Fruit fly (Drosophila melanogaster) whole organism, embryonic: Measurements from ENCODE around the gene HIP-R.

Experiments
- Atf-2 ChIP-seq: fragments of 200-800 bp; sonication (Bioruptor generic); optimal IDR thresholded peaks from 2 replicates; lab custom pipeline; 2016; ENCODE audit warnings: missing biosample characterization, missing genetic modification characterization
- Bdp1 ChIP-seq: fragments of 200-800 bp; sonication (Bioruptor generic); optimal IDR thresholded peaks from 3 replicates; lab custom pipeline; 2016; ENCODE audit warnings: missing biosample characterization, missing genetic modification characterization
- CG11247 ChIP-seq: fragments of 200-800 bp; sonication (Bioruptor generic); IDR thresholded peaks from 2 replicates; pipeline ENCODE4 v1.3.6; 2022; ENCODE audit warnings: missing biosample characterization, missing genetic modification characterization
- CG11398 ChIP-seq: fragments of 200-800 bp; sonication (Bioruptor generic); optimal IDR thresholded peaks from 2 replicates; lab custom pipeline; 2016; ENCODE audit warnings: missing biosample characterization, missing genetic modification characterization
- CG12744 ChIP-seq: fragments of 200-800 bp; sonication (Bioruptor generic); optimal IDR thresholded peaks from 2 replicates; lab custom pipeline; 2016; ENCODE audit warnings: missing biosample characterization, missing genetic modification characterization
- CG14441 ChIP-seq: fragments of 200-800 bp; sonication (Bioruptor generic); IDR thresholded peaks from 2 replicates; pipeline ENCODE4 v1.3.6; 2022; ENCODE audit warnings: missing biosample characterization, missing genetic modification characterization
- CG14667 ChIP-seq: fragments of 200-800 bp; sonication (Bioruptor generic); IDR thresholded peaks from 2 replicates; pipeline ENCODE4 v1.3.6; 2022; ENCODE audit warnings: missing biosample characterization, missing genetic modification characterization
- CG14965 ChIP-seq: fragments of 200-800 bp; sonication (Bioruptor generic); optimal IDR thresholded peaks from 2 replicates; lab custom pipeline; 2016; ENCODE audit warnings: missing biosample characterization, missing genetic modification characterization, borderline replicate concordance
- CG15479 ChIP-seq: fragments of 200-800 bp; sonication (Bioruptor generic); optimal IDR thresholded peaks from 3 replicates; lab custom pipeline; 2019; ENCODE audit warnings: missing biosample characterization, mild to moderate bottlenecking, missing genetic modification characterization, moderate library complexity
- CG1647 ChIP-seq: fragments of 200-800 bp; sonication (Bioruptor generic); optimal IDR thresholded peaks from 3 replicates; lab custom pipeline; 2016; ENCODE audit warnings: missing biosample characterization, missing genetic modification characterization
- CG18476 ChIP-seq: fragments of 200-800 bp; sonication (Bioruptor generic); optimal IDR thresholded peaks from 2 replicates; lab custom pipeline; 2016; ENCODE audit warnings: missing biosample characterization, mild to moderate bottlenecking, missing genetic modification characterization
- CG2678 ChIP-seq: fragments of 200-800 bp; sonication (Bioruptor generic); optimal IDR thresholded peaks from 3 replicates; lab custom pipeline; 2019; ENCODE audit warnings: missing biosample characterization, mild to moderate bottlenecking, missing genetic modification characterization, moderate library complexity
- CG31388 ChIP-seq: fragments of 200-800 bp; sonication (Bioruptor generic); optimal IDR thresholded peaks from 2 replicates; lab custom pipeline; 2016; ENCODE audit warnings: missing biosample characterization, missing genetic modification characterization
- CG3407 ChIP-seq: fragments of 200-800 bp; sonication (Bioruptor generic); optimal IDR thresholded peaks from 2 replicates; lab custom pipeline; 2018; ENCODE audit warnings: missing biosample characterization, mild to moderate bottlenecking, missing genetic modification characterization
- CG4424 ChIP-seq: fragments of 200-800 bp; sonication (Bioruptor generic); optimal IDR thresholded peaks from 3 replicates; lab custom pipeline; 2016; ENCODE audit warnings: missing biosample characterization, missing genetic modification characterization
- CG8281 ChIP-seq: fragments of 200-800 bp; sonication (Bioruptor generic); optimal IDR thresholded peaks from 2 replicates; lab custom pipeline; 2018; ENCODE audit warnings: missing biosample characterization, mild to moderate bottlenecking, missing genetic modification characterization, moderate library complexity
- CHES-1-like ChIP-seq: fragments of 200-800 bp; sonication (Bioruptor generic); optimal IDR thresholded peaks from 2 replicates; lab custom pipeline; 2016; ENCODE audit warnings: missing biosample characterization, missing genetic modification characterization
- CkIIα-i1 ChIP-seq: fragments of 200-800 bp; sonication (Bioruptor generic); IDR thresholded peaks from 2 replicates; pipeline ENCODE4 v1.3.6; 2022; ENCODE audit warnings: missing biosample characterization, missing genetic modification characterization
- CoRest ChIP-seq: fragments of 200-800 bp; sonication (Bioruptor generic); optimal IDR thresholded peaks from 3 replicates; lab custom pipeline; 2018; ENCODE audit warnings: missing biosample characterization, mild to moderate bottlenecking, missing genetic modification characterization, moderate library complexity
- Doc2 ChIP-seq: fragments of 200-800 bp; sonication (Bioruptor generic); IDR thresholded peaks from 2 replicates; pipeline ENCODE4 v1.3.6; 2022; ENCODE audit warnings: missing biosample characterization, missing genetic modification characterization
- E2f1 ChIP-seq: fragments of 200-800 bp; sonication (Bioruptor generic); IDR thresholded peaks from 2 replicates; pipeline ENCODE4 v1.3.6; 2022; ENCODE audit warnings: missing biosample characterization, missing genetic modification characterization
- Ets97D ChIP-seq: fragments of 200-800 bp; sonication (Bioruptor generic); optimal IDR thresholded peaks from 3 replicates; lab custom pipeline; 2016; ENCODE audit warnings: missing biosample characterization, missing genetic modification characterization
- Gug ChIP-seq: fragments of 200-800 bp; sonication (Bioruptor generic); IDR thresholded peaks from 4 replicates; pipeline ENCODE4 v1.3.6; 2022; ENCODE audit warnings: missing biosample characterization, missing genetic modification characterization
- H15 ChIP-seq: fragments of 200-800 bp; sonication (Bioruptor generic); IDR thresholded peaks from 3 replicates; pipeline ENCODE4 v1.3.6; 2022; ENCODE audit warnings: missing biosample characterization, missing genetic modification characterization
- HLH54F ChIP-seq: fragments of 200-800 bp; sonication (Bioruptor generic); optimal IDR thresholded peaks from 3 replicates; lab custom pipeline; 2016; ENCODE audit warnings: missing biosample characterization, missing genetic modification characterization
- HmgZ ChIP-seq: fragments of 200-800 bp; sonication (Bioruptor generic); optimal IDR thresholded peaks from 2 replicates; lab custom pipeline; 2018; ENCODE audit warnings: missing biosample characterization, mild to moderate bottlenecking, missing genetic modification characterization
- Lpt ChIP-seq: fragments of >200 bp; optimal IDR thresholded peaks from 2 replicates; lab custom pipeline; 2018; ENCODE audit warnings: missing biosample characterization, missing genetic modification characterization
- Oli ChIP-seq: fragments of 200-800 bp; sonication (Bioruptor generic); optimal IDR thresholded peaks from 2 replicates; lab custom pipeline; 2018; ENCODE audit warnings: missing biosample characterization, mild to moderate bottlenecking, missing genetic modification characterization, moderate library complexity
- Optix ChIP-seq: fragments of 200-800 bp; sonication (Bioruptor generic); IDR thresholded peaks from 3 replicates; pipeline ENCODE4 v1.3.6; 2022; ENCODE audit warnings: missing biosample characterization, missing genetic modification characterization
- Sox102F ChIP-seq: fragments of 200-800 bp; sonication (Bioruptor generic); optimal IDR thresholded peaks from 2 replicates; lab custom pipeline; 2018; ENCODE audit warnings: missing biosample characterization, mild to moderate bottlenecking, missing genetic modification characterization, moderate library complexity
- Stat92E ChIP-seq, 3 experiments: fragments of >200 bp in 2 of 3; fragments of 200-800 bp in 1 of 3; sonication (Bioruptor generic) in 1 of 3; optimal IDR thresholded peaks; 2 replicates each; lab custom pipeline; 2017 to 2019; ENCODE audit warnings: missing biosample characterization in 3 of 3, missing genetic modification characterization in 3 of 3, mild to moderate bottlenecking in 1 of 3, moderate library complexity in 1 of 3
- Tbp ChIP-seq: fragments of >200 bp; optimal IDR thresholded peaks from 2 replicates; lab custom pipeline; 2018; ENCODE audit warnings: missing biosample characterization, missing genetic modification characterization
- ab ChIP-seq: fragments of 200-800 bp; sonication (Bioruptor generic); optimal IDR thresholded peaks from 2 replicates; lab custom pipeline; 2016; ENCODE audit warnings: missing biosample characterization, missing genetic modification characterization
- ac ChIP-seq: fragments of 200-800 bp; sonication (Bioruptor generic); optimal IDR thresholded peaks from 3 replicates; lab custom pipeline; 2017; ENCODE audit warnings: missing biosample characterization, mild to moderate bottlenecking, missing genetic modification characterization
- disco-r ChIP-seq: fragments of 200-800 bp; sonication (Bioruptor generic); optimal IDR thresholded peaks from 2 replicates; lab custom pipeline; 2016; ENCODE audit warnings: missing biosample characterization, missing genetic modification characterization
- esg ChIP-seq: fragments of 200-800 bp; sonication (Bioruptor generic); conservative IDR thresholded peaks from 2 replicates; pipeline ENCODE4 v1.3.6; 2022; ENCODE audit warnings: missing biosample characterization, missing genetic modification characterization
- eve ChIP-seq, 2 experiments: fragments of >200 bp; optimal IDR thresholded peaks; 2 replicates each; lab custom pipeline; 2017; ENCODE audit warnings: missing biosample characterization in 2 of 2, missing genetic modification characterization in 2 of 2
- exex ChIP-seq: fragments of 200-800 bp; sonication (Bioruptor generic); optimal IDR thresholded peaks from 4 replicates; lab custom pipeline; 2018; ENCODE audit warnings: missing biosample characterization, mild to moderate bottlenecking, missing genetic modification characterization, moderate library complexity
- gem ChIP-seq: fragments of 200-800 bp; sonication (Bioruptor generic); optimal IDR thresholded peaks from 2 replicates; lab custom pipeline; 2019; ENCODE audit warnings: missing biosample characterization, mild to moderate bottlenecking, missing genetic modification characterization, moderate library complexity
- insv ChIP-seq, 2 experiments: fragments of 200-800 bp; sonication (Bioruptor generic); optimal IDR thresholded peaks; 3 replicates each; lab custom pipeline; 2016 to 2018; ENCODE audit warnings: missing biosample characterization in 2 of 2, missing genetic modification characterization in 2 of 2
- lab ChIP-seq: fragments of 200-800 bp; sonication (Bioruptor generic); optimal IDR thresholded peaks from 3 replicates; lab custom pipeline; 2017; ENCODE audit warnings: missing biosample characterization, missing genetic modification characterization, mild to moderate bottlenecking, moderate library complexity, missing genetic modification reagents
- repo ChIP-seq: fragments of 200-800 bp; sonication (Bioruptor generic); optimal IDR thresholded peaks from 2 replicates; lab custom pipeline; 2016; ENCODE audit warnings: missing biosample characterization, missing genetic modification characterization
- schlank ChIP-seq: fragments of 200-800 bp; sonication (Bioruptor generic); optimal IDR thresholded peaks from 2 replicates; lab custom pipeline; 2018; ENCODE audit warnings: missing biosample characterization, mild to moderate bottlenecking, missing genetic modification characterization
- sens-2 ChIP-seq: fragments of 200-800 bp; sonication (Bioruptor generic); IDR thresholded peaks from 2 replicates; pipeline ENCODE4 v1.3.6; 2022; ENCODE audit warnings: missing biosample characterization, missing genetic modification characterization
- sisA ChIP-seq: fragments of 200-800 bp; sonication (Bioruptor generic); IDR thresholded peaks from 2 replicates; pipeline ENCODE4 v1.3.6; 2022; ENCODE audit warnings: missing biosample characterization, missing genetic modification characterization
- sr ChIP-seq: fragments of 200-800 bp; sonication (Bioruptor generic); IDR thresholded peaks from 3 replicates; pipeline ENCODE4 v1.3.6; 2022; ENCODE audit warnings: missing biosample characterization, missing genetic modification characterization
- tna ChIP-seq: fragments of 200-800 bp; sonication (Bioruptor generic); IDR thresholded peaks from 2 replicates; pipeline ENCODE4 v1.3.6; 2022; ENCODE audit warnings: missing biosample characterization, missing genetic modification characterization; ENCODE audit not compliant: partially characterized antibody
- trh ChIP-seq: fragments of 200-800 bp; sonication (Bioruptor generic); optimal IDR thresholded peaks from 2 replicates; lab custom pipeline; 2016; ENCODE audit warnings: missing biosample characterization, missing genetic modification characterization
- vnd ChIP-seq: fragments of 200-800 bp; sonication (Bioruptor generic); IDR thresholded peaks from 3 replicates; pipeline ENCODE4 v1.3.6; 2022; ENCODE audit warnings: missing biosample characterization, missing genetic modification characterization; ENCODE audit not compliant: partially characterized antibody
- z ChIP-seq: fragments of 200-800 bp; sonication (Bioruptor generic); IDR thresholded peaks from 3 replicates; pipeline ENCODE4 v1.3.6; 2022; ENCODE audit warnings: missing biosample characterization, missing genetic modification characterization
- zen ChIP-seq: fragments of 200-800 bp; sonication (Bioruptor generic); optimal IDR thresholded peaks from 3 replicates; lab custom pipeline; 2018; ENCODE audit warnings: missing biosample characterization, mild to moderate bottlenecking, missing genetic modification characterization, moderate library complexity

HIP-R gene

DNA sequence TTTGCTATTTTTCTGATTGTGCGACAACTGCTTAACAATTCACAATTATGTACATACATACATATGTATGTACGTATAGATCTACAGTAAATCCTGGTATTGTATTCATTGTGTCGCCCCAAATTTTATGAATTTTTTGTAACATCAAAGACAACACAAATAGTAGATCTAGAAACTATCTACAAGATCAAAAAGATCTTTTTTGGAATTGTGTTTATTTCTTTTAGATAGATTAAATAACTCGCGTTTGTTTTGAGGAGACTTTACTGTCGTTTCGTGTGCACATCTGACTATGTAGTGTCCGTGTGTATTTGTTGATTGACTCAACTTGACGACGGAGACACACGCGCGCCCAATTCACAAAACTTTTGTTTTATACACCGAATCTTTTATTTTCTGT lies 15.5 kb upstream of the HIP-R start (continued):
- TF ChIP-seq CG31388 (GFP tag; lab: Kevin White, UChicago) (peak; percentile 78), zen (peak; percentile 83), sr (GFP tag; lab: Robert Waterston, UW) (peak; percentile 40; the same call in 1 of the 3 replicates), H15 (GFP tag; lab: Robert Waterston, UW) (peak; percentile 87), insv (GFP tag; optimal IDR thresholded peaks at IDR 0.05; lab: Kevin White, UChicago) (no peak), Bdp1 (GFP tag; lab: Kevin White, UChicago) (peak; percentile 49), CG4424 (GFP tag; lab: Kevin White, UChicago) (peak; percentile 81), exex (peak; percentile 78), CG18476 (GFP tag; lab: Kevin White, UChicago) (peak; percentile 79), Gug (peak; percentile 80), CG12744 (GFP tag; lab: Kevin White, UChicago) (peak; percentile 87), Doc2 (GFP tag; lab: Robert Waterston, UW) (no peak), CkIIα-i1 (GFP tag; lab: Robert Waterston, UW) (peak; percentile 42; the same call in 1 of the 2 replicates), gem (tag; lab: Kevin White, UChicago) (peak; percentile 94), Optix (GFP tag; lab: Robert Waterston, UW) (0 out of 3 replicates have a peak, but pooled peaks have one; percentile 13), ab (GFP tag; lab: Kevin White, UChicago) (no peak), Ets97D (GFP tag; lab: Kevin White, UChicago) (peak; percentile 35), HLH54F (GFP tag; lab: Kevin White, UChicago) (peak; percentile 90), CG15479 (GFP tag; lab: Kevin White, UChicago) (peak; percentile 56), sens-2 (GFP tag; lab: Robert Waterston, UW) (0 out of 2 replicates have a peak, but pooled peaks have one; percentile 47), HmgZ (tag; lab: Kevin White, UChicago) (peak; percentile 95), Stat92E (GFP tag; optimal IDR thresholded peaks at IDR 0.05; lab: Kevin White, UChicago) (no peak), CHES-1-like (peak; percentile 89), tna (no peak), vnd (GFP tag; lab: Robert Waterston, UW) (no peak), E2f1 (peak; percentile 90), z (GFP tag; lab: Robert Waterston, UW) (no peak), CG14667 (GFP tag; lab: Robert Waterston, UW) (no peak; the same call in 1 of the 2 replicates), CG11398 (peak; percentile 63), lab (GFP tag; lab: Kevin White, UChicago) (peak; percentile 97), trh (GFP tag; lab: Kevin White, UChicago) (peak; percentile 44), CG3407 (GFP tag; lab: Kevin White, UChicago) (peak; percentile 58), CG14965 (GFP tag; lab: Kevin White, UChicago) (peak; percentile 17), Lpt (no peak), Oli (peak; percentile 88), CoRest (tag; lab: Kevin White, UChicago) (peak; percentile 93), repo (GFP tag; lab: Kevin White, UChicago) (peak; percentile 83), eve (GFP tag; optimal IDR thresholded peaks at IDR 0.05; lab: Kevin White, UChicago) (peak in 1 of 2 experiments; percentile 79), sisA (GFP tag; lab: Robert Waterston, UW) (peak; percentile 86), Tbp (GFP tag; lab: Kevin White, UChicago) (no peak), Atf-2 (GFP tag; lab: Kevin White, UChicago) (peak; percentile 85), disco-r (GFP tag; lab: Kevin White, UChicago) (peak; percentile 75), ac (GFP tag; lab: Kevin White, UChicago) (peak; percentile 29), CG8281 (tag; lab: Kevin White, UChicago) (peak; percentile 64), CG1647 (GFP tag; lab: Kevin White, UChicago) (peak; percentile 82), esg (GFP tag; lab: Robert Waterston, UW) (peak; percentile 88), CG2678 (peak; percentile 97), schlank (tag; lab: Kevin White, UChicago) (peak; percentile 89), Sox102F (peak; percentile 92), CG11247 (GFP tag; lab: Robert Waterston, UW) (peak; percentile 95), CG14441 (peak; percentile 94)
